Worm (Caenorhabditis elegans) whole organism, L1 larva: ENCODE measurements around the gene C35D10.7.

Experiments
- C04F5.9 ChIP-seq: sonication (generic microtip); optimal IDR thresholded peaks from 2 replicates; lab custom pipeline; 2016; ENCODE audit warnings: missing genetic modification characterization, missing compliant biosample characterization
- C34B4.2 ChIP-seq: sonication (generic microtip); optimal IDR thresholded peaks from 2 replicates; lab custom pipeline; 2017; ENCODE audit warnings: mild to moderate bottlenecking, missing genetic modification characterization, missing compliant biosample characterization
- F16B12.6 ChIP-seq: fragments of 150-350 bp; optimal IDR thresholded peaks from 2 replicates; lab custom pipeline; 2014; ENCODE audit warnings: missing biosample characterization, missing genetic modification characterization
- aha-1 ChIP-seq: fragments of 150-350 bp; optimal IDR thresholded peaks from 2 replicates; lab custom pipeline; 2014; ENCODE audit warnings: missing biosample characterization, missing genetic modification characterization
- alr-1 ChIP-seq: fragments of 200-800 bp; sonication (Bioruptor generic); optimal IDR thresholded peaks from 2 replicates; lab custom pipeline; 2018; ENCODE audit warnings: borderline replicate concordance, mild to moderate bottlenecking, missing genetic modification characterization, missing compliant biosample characterization
- aly-2 ChIP-seq: fragments of 150-350 bp; optimal IDR thresholded peaks from 2 replicates; lab custom pipeline; 2014; ENCODE audit warnings: missing biosample characterization, missing genetic modification characterization
- ama-1 ChIP-seq: fragments of 150-350 bp; optimal IDR thresholded peaks from 2 replicates; lab custom pipeline; 2014
- blmp-1 ChIP-seq: fragments of 150-350 bp; optimal IDR thresholded peaks from 2 replicates; lab custom pipeline; 2014; ENCODE audit warnings: missing biosample characterization, missing genetic modification characterization
- ceh-63 ChIP-seq: fragments of 200-800 bp; sonication (Bioruptor generic); optimal IDR thresholded peaks from 2 replicates; lab custom pipeline; 2018; ENCODE audit warnings: mild to moderate bottlenecking, missing genetic modification characterization, missing compliant biosample characterization
- ceh-8 ChIP-seq: fragments of 200-800 bp; sonication (Bioruptor generic); optimal IDR thresholded peaks from 2 replicates; lab custom pipeline; 2018; ENCODE audit warnings: mild to moderate bottlenecking, missing genetic modification characterization, moderate library complexity, missing compliant biosample characterization
- dsc-1 ChIP-seq: sonication (generic microtip); optimal IDR thresholded peaks from 2 replicates; lab custom pipeline; 2016; ENCODE audit warnings: mild to moderate bottlenecking, missing genetic modification characterization, missing compliant biosample characterization
- efl-1 ChIP-seq, 4 experiments: fragments of 150-350 bp; optimal IDR thresholded peaks in 3 of 4; peaks in 1 of 4; 1 replicate in 1 of 4; 2 replicates in 3 of 4; lab custom pipeline; 2014; ENCODE audit warnings: missing biosample characterization in 2 of 4, missing genetic modification characterization in 2 of 4, missing genetic modification reagents in 2 of 4
- efl-3 ChIP-seq: fragments of 200-800 bp; sonication (Bioruptor generic); optimal IDR thresholded peaks from 2 replicates; lab custom pipeline; 2018; ENCODE audit warnings: mild to moderate bottlenecking, missing genetic modification characterization, missing compliant biosample characterization
- egl-13 ChIP-seq: sonication (generic microtip); optimal IDR thresholded peaks from 2 replicates; lab custom pipeline; 2016; ENCODE audit warnings: missing genotype, missing genetic modification reagents, missing genetic modification characterization, missing compliant biosample characterization
- elt-2 ChIP-seq: sonication (generic microtip); optimal IDR thresholded peaks from 2 replicates; lab custom pipeline; 2016; ENCODE audit warnings: missing genetic modification characterization, mild to moderate bottlenecking, inconsistent platforms, missing compliant biosample characterization, missing genetic modification reagents
- elt-3 ChIP-seq, 6 experiments: fragments of 150-350 bp in 1 of 6; sonication (generic microtip); optimal IDR thresholded peaks; 2 replicates each; lab custom pipeline; 2017 to 2018; ENCODE audit warnings: missing biosample characterization in 6 of 6, missing genetic modification characterization in 6 of 6, inconsistent platforms in 1 of 6
- ets-5 ChIP-seq: fragments of 200-800 bp; sonication (Bioruptor generic); IDR thresholded peaks from 2 replicates; pipeline ENCODE4 v1.3.6; 2022; ENCODE audit warnings: missing genetic modification characterization, missing compliant biosample characterization
- fkh-10 ChIP-seq: sonication (generic microtip); optimal IDR thresholded peaks from 2 replicates; lab custom pipeline; 2017; ENCODE audit warnings: missing biosample characterization, missing genetic modification reagents, missing genetic modification characterization
- fos-1 ChIP-seq: fragments of 150-350 bp; optimal IDR thresholded peaks from 2 replicates; lab custom pipeline; 2014; ENCODE audit warnings: missing biosample characterization, missing genetic modification characterization
- hpl-2 ChIP-seq: fragments of 150-350 bp; optimal IDR thresholded peaks from 2 replicates; lab custom pipeline; 2014; ENCODE audit warnings: missing biosample characterization, missing genetic modification reagents, missing genetic modification characterization
- irx-1 ChIP-seq: sonication (generic microtip); optimal IDR thresholded peaks from 2 replicates; lab custom pipeline; 2016; ENCODE audit warnings: missing genetic modification characterization, missing compliant biosample characterization
- jun-1 ChIP-seq: fragments of 150-350 bp; optimal IDR thresholded peaks from 2 replicates; lab custom pipeline; 2014; ENCODE audit warnings: missing biosample characterization, missing genetic modification reagents, missing genetic modification characterization
- lin-13 ChIP-seq: fragments of 150-350 bp; optimal IDR thresholded peaks from 2 replicates; lab custom pipeline; 2014; ENCODE audit warnings: missing biosample characterization, missing genetic modification reagents, missing genetic modification characterization
- lin-14 ChIP-seq: fragments of 200-800 bp; sonication (Bioruptor generic); optimal IDR thresholded peaks from 2 replicates; lab custom pipeline; 2018; ENCODE audit warnings: mild to moderate bottlenecking, missing genetic modification characterization, moderate library complexity, missing compliant biosample characterization
- lin-39 ChIP-seq: fragments of 150-350 bp; optimal IDR thresholded peaks from 2 replicates; lab custom pipeline; 2014; ENCODE audit warnings: missing biosample characterization, missing genetic modification reagents, missing genetic modification characterization
- mef-2 ChIP-seq: fragments of 150-350 bp; optimal IDR thresholded peaks from 2 replicates; lab custom pipeline; 2014; ENCODE audit warnings: missing biosample characterization, missing genetic modification characterization
- nhr-11 ChIP-seq: fragments of 150-350 bp; optimal IDR thresholded peaks from 2 replicates; lab custom pipeline; 2014; ENCODE audit warnings: missing biosample characterization, missing genetic modification characterization
- nhr-12 ChIP-seq: sonication (generic microtip); optimal IDR thresholded peaks from 2 replicates; lab custom pipeline; 2017; ENCODE audit warnings: missing biosample characterization, missing genetic modification characterization
- nhr-19 ChIP-seq: fragments of 200-800 bp; sonication (Bioruptor generic); conservative IDR thresholded peaks from 2 replicates; pipeline ENCODE4 v1.3.6; 2022; ENCODE audit warnings: missing genetic modification characterization, missing compliant biosample characterization
- nhr-20 ChIP-seq: sonication (generic microtip); optimal IDR thresholded peaks from 2 replicates; lab custom pipeline; 2016; ENCODE audit warnings: mild to moderate bottlenecking, missing genetic modification characterization, missing compliant biosample characterization
- nhr-47 ChIP-seq: sonication (generic microtip); optimal IDR thresholded peaks from 2 replicates; lab custom pipeline; 2016; ENCODE audit warnings: mild to moderate bottlenecking, missing genetic modification characterization, moderate library complexity, missing compliant biosample characterization
- nhr-76 ChIP-seq: sonication (generic microtip); optimal IDR thresholded peaks from 2 replicates; lab custom pipeline; 2017; ENCODE audit warnings: missing biosample characterization, missing genetic modification characterization
- nhr-77 ChIP-seq: fragments of 150-350 bp; optimal IDR thresholded peaks from 2 replicates; lab custom pipeline; 2014; ENCODE audit warnings: missing biosample characterization, missing genetic modification characterization
- nhr-84 ChIP-seq: sonication (generic microtip); optimal IDR thresholded peaks from 2 replicates; lab custom pipeline; 2017; ENCODE audit warnings: missing biosample characterization, missing genetic modification characterization
- nhr-85 ChIP-seq: sonication (generic microtip); peaks from one replicate; lab custom pipeline; 2016; ENCODE audit warnings: missing genetic modification characterization, inconsistent platforms, missing compliant biosample characterization
- pag-3 ChIP-seq: sonication (generic microtip); optimal IDR thresholded peaks from 2 replicates; lab custom pipeline; 2017; ENCODE audit warnings: missing genetic modification characterization, mild to moderate bottlenecking, missing compliant biosample characterization, antibody characterized with exemption, borderline replicate concordance; ENCODE audit not compliant: insufficient read depth
- pax-3 ChIP-seq: fragments of 200-800 bp; sonication (Bioruptor generic); optimal IDR thresholded peaks from 2 replicates; lab custom pipeline; 2018; ENCODE audit warnings: mild to moderate bottlenecking, missing genetic modification characterization, moderate library complexity, missing compliant biosample characterization
- skn-1 ChIP-seq: fragments of 150-350 bp; optimal IDR thresholded peaks from 2 replicates; lab custom pipeline; 2014; ENCODE audit warnings: missing biosample characterization, missing genetic modification characterization
- snu-23 ChIP-seq: sonication (generic microtip); optimal IDR thresholded peaks from 2 replicates; lab custom pipeline; 2016; ENCODE audit warnings: missing genetic modification characterization, missing compliant biosample characterization
- sox-4 ChIP-seq: sonication (generic microtip); optimal IDR thresholded peaks from 2 replicates; lab custom pipeline; 2016; ENCODE audit warnings: missing genetic modification characterization, missing compliant biosample characterization
- sup-37 ChIP-seq: fragments of 200-800 bp; sonication (Bioruptor generic); optimal IDR thresholded peaks from 2 replicates; lab custom pipeline; 2018; ENCODE audit warnings: mild to moderate bottlenecking, missing genetic modification characterization, missing compliant biosample characterization
- swsn-7 ChIP-seq: sonication (generic microtip); optimal IDR thresholded peaks from 2 replicates; lab custom pipeline; 2016; ENCODE audit warnings: missing genetic modification characterization, missing compliant biosample characterization
- unc-130 ChIP-seq: fragments of 150-350 bp; optimal IDR thresholded peaks from 2 replicates; lab custom pipeline; 2017; ENCODE audit warnings: missing biosample characterization, missing genetic modification characterization, inconsistent platforms
- unc-86 ChIP-seq: sonication (generic microtip); optimal IDR thresholded peaks from 2 replicates; lab custom pipeline; 2016; ENCODE audit warnings: missing genetic modification characterization, missing compliant biosample characterization
- unc-98 ChIP-seq: fragments of 200-800 bp; sonication (Bioruptor generic); IDR thresholded peaks from 2 replicates; pipeline ENCODE4 v1.3.6; 2022; ENCODE audit warnings: missing genetic modification characterization, missing compliant biosample characterization
- zag-1 ChIP-seq: fragments of 150-350 bp; optimal IDR thresholded peaks from 2 replicates; lab custom pipeline; 2014; ENCODE audit warnings: missing biosample characterization, missing genetic modification characterization
- zip-4 ChIP-seq: fragments of 200-800 bp; sonication (Bioruptor generic); optimal IDR thresholded peaks from 2 replicates; lab custom pipeline; 2018; ENCODE audit warnings: mild to moderate bottlenecking, missing genetic modification characterization, moderate library complexity, missing compliant biosample characterization
- ztf-4 ChIP-seq: fragments of 150-350 bp; optimal IDR thresholded peaks from 2 replicates; lab custom pipeline; 2014; ENCODE audit warnings: missing biosample characterization, missing genetic modification characterization

Gene C35D10.7

ce11 chrIII:4900260-4900659 lies 44.3 kb downstream of the C35D10.7 start, which contains the start of gene tag-340:
Gene tag-340 (plus strand): TSS chrIII:4900508.
- TF ChIP-seq jun-1 (tag; lab: Kevin White, UChicago) (no peak), efl-1 (optimal IDR thresholded peaks at IDR 0.05; lab: Kevin White, UChicago) (no peak), efl-1 (GFP tag; optimal IDR thresholded peaks at IDR 0.05 in 1 of 2; lab: Kevin White, UChicago) (peak in 1 of 2 experiments; percentile 20)

DNA sequence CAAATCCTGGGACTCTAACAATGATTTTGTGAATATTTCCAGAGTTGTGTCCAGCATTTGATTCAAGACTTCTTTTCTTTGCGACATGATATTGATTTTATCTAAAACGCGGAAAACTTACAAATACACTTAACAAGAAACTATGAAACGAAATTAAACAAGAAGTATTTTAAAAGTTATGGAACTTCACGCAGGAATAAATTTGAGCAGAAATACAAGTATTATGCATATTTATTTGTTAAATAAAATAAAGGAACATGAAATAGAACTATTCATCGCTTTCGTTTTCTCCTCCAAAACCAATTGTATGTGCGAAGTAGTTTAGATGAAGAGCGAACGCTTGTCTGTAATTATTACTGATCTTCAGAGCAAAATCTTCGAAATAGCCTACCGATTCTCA lies 47.8 kb downstream of the C35D10.7 start, which contains the start of gene kbp-2:
TSS of gene kbp-2 (minus strand) at position 101 of the 400 bp plus-strand sequence.
- no peak for TF ChIP-seq blmp-1 (tag; lab: Kevin White, UChicago)
- TF ChIP-seq, all 84 proteins: peak for 0

DNA sequence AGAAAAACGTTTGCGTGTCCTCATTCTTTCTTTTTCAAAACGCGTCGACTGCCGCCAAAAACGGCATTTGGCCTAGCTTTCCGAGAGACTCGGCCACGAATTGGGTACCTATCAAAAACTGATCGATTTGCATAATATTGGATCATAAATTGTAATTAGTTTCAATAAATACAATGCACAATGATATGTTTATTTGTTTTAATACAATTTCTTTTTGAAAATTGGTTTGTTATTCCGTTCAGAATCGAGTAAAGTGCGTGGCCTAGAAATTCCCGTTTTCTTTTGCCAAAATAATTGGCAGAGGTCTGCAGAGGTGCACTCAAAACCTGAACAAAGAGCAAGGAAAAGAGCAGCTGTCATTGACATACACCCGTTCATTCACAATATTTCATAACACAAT lies 49.4 kb downstream of the C35D10.7 start, which contains the start of gene F26F4.8:
TSS of gene F26F4.8 (minus strand) at position 69 of the 400 bp plus-strand sequence.
- TF ChIP-seq lin-13: no peak
- no peak for TF ChIP-seq nhr-84 (tag; lab: Kevin White, UChicago)
- peak; percentile 46 for TF ChIP-seq nhr-20 (tag; lab: Kevin White, UChicago)
- TF ChIP-seq sup-37 (GFP tag; lab: Kevin White, UChicago): no peak
- peak; percentile 66 for TF ChIP-seq nhr-47 (tag; lab: Kevin White, UChicago)
- TF ChIP-seq nhr-76 (tag; lab: Kevin White, UChicago): no peak
- TF ChIP-seq irx-1: peak; percentile 88
- no peak for TF ChIP-seq elt-3 (tag; optimal IDR thresholded peaks at IDR 0.05; lab: Kevin White, UChicago)
- no peak for TF ChIP-seq mef-2 (tag; lab: Kevin White, UChicago)
- no peak for TF ChIP-seq ztf-4 (tag; lab: Kevin White, UChicago)
- no peak for TF ChIP-seq skn-1 (tag; lab: Kevin White, UChicago)
- TF ChIP-seq hpl-2: no peak
- no peak for TF ChIP-seq ceh-8 (GFP tag; lab: Kevin White, UChicago)
- no peak for TF ChIP-seq alr-1 (tag; lab: Kevin White, UChicago)
- peak; percentile 61 for TF ChIP-seq egl-13 (tag; lab: Kevin White, UChicago)
- TF ChIP-seq sox-4 (tag; lab: Kevin White, UChicago): peak; percentile 46
- TF ChIP-seq nhr-12 (tag; lab: Kevin White, UChicago): no peak
- TF ChIP-seq zag-1 (tag; lab: Kevin White, UChicago): no peak
- no peak for TF ChIP-seq C34B4.2 (tag; lab: Kevin White, UChicago)
- no peak for TF ChIP-seq aha-1
- no peak for TF ChIP-seq ama-1 (lab: Kevin White, UChicago)
- no peak for TF ChIP-seq lin-39 (tag; lab: Kevin White, UChicago)
- TF ChIP-seq unc-86: peak; percentile 26
- TF ChIP-seq C04F5.9 (tag; lab: Kevin White, UChicago): peak; percentile 59
- peak; percentile 65 for TF ChIP-seq unc-98 (GFP tag; lab: Robert Waterston, UW)
- no peak for TF ChIP-seq aly-2 (tag; lab: Kevin White, UChicago)
- TF ChIP-seq zip-4 (GFP tag; lab: Kevin White, UChicago): no peak
- TF ChIP-seq fkh-10 (GFP tag; lab: Kevin White, UChicago): no peak
- TF ChIP-seq ceh-63 (GFP tag; lab: Kevin White, UChicago): no peak
- no peak for TF ChIP-seq nhr-19 (GFP tag; lab: Robert Waterston, UW)
- TF ChIP-seq efl-1 (optimal IDR thresholded peaks at IDR 0.05; lab: Kevin White, UChicago): peak; percentile 61 to 76
- TF ChIP-seq efl-1 (GFP tag; optimal IDR thresholded peaks at IDR 0.05 in 1 of 2; lab: Kevin White, UChicago): peak; percentile 84 to 98
- no peak for TF ChIP-seq nhr-77 (tag; lab: Kevin White, UChicago)
- peak; percentile 64 for TF ChIP-seq lin-14 (GFP tag; lab: Kevin White, UChicago)
- no peak for TF ChIP-seq efl-3 (GFP tag; lab: Kevin White, UChicago)
- peak; percentile 73 for TF ChIP-seq pag-3 (tag; lab: Kevin White, UChicago)
- TF ChIP-seq dsc-1 (tag; lab: Kevin White, UChicago): peak; percentile 53
- TF ChIP-seq elt-2: no peak
- no peak for TF ChIP-seq nhr-11 (tag; lab: Kevin White, UChicago)
- no peak for TF ChIP-seq blmp-1 (tag; lab: Kevin White, UChicago)
- TF ChIP-seq nhr-85 (tag; lab: Kevin White, UChicago): peak; percentile 69
- peak; percentile 19 for TF ChIP-seq swsn-7 (tag; lab: Kevin White, UChicago)
- TF ChIP-seq F16B12.6 (tag; lab: Kevin White, UChicago): no peak
- no peak for TF ChIP-seq unc-130 (tag; lab: Kevin White, UChicago)
- TF ChIP-seq snu-23 (GFP tag; lab: Kevin White, UChicago): peak; percentile 26
- no peak for TF ChIP-seq ets-5
- TF ChIP-seq pax-3 (tag; lab: Kevin White, UChicago): peak; percentile 69
- TF ChIP-seq fos-1 (tag; lab: Kevin White, UChicago): no peak
